Fruit fly (Drosophila melanogaster) whole organism, embryonic: ENCODE data around the gene Spn75F.

Source experiments
- Ada2b ChIP-seq: fragments of 200-800 bp; sonication (Bioruptor generic); IDR thresholded peaks from 2 replicates; pipeline ENCODE4 v1.3.6; 2022; ENCODE audit warnings: missing biosample characterization, missing genetic modification characterization
- B-H2 ChIP-seq: fragments of 200-800 bp; sonication (Bioruptor generic); optimal IDR thresholded peaks from 2 replicates; lab custom pipeline; 2018; ENCODE audit warnings: missing biosample characterization, mild to moderate bottlenecking, missing genetic modification characterization
- CG11504 ChIP-seq: fragments of 200-800 bp; sonication (Bioruptor generic); optimal IDR thresholded peaks from 3 replicates; lab custom pipeline; 2019; ENCODE audit warnings: missing biosample characterization, mild to moderate bottlenecking, missing genetic modification characterization, moderate library complexity
- CG12219 ChIP-seq: fragments of 200-800 bp; sonication (Bioruptor generic); optimal IDR thresholded peaks from 3 replicates; lab custom pipeline; 2018; ENCODE audit warnings: missing biosample characterization, mild to moderate bottlenecking, missing genetic modification characterization
- CG13296 ChIP-seq: fragments of 200-800 bp; sonication (Bioruptor generic); optimal IDR thresholded peaks from 3 replicates; lab custom pipeline; 2018; ENCODE audit warnings: missing biosample characterization, mild to moderate bottlenecking, missing genetic modification characterization
- CG14667 ChIP-seq: fragments of 200-800 bp; sonication (Bioruptor generic); IDR thresholded peaks from 2 replicates; pipeline ENCODE4 v1.3.6; 2022; ENCODE audit warnings: missing biosample characterization, missing genetic modification characterization
- CG15269 ChIP-seq: fragments of 200-800 bp; sonication (Bioruptor generic); optimal IDR thresholded peaks from 2 replicates; lab custom pipeline; 2018; ENCODE audit warnings: missing biosample characterization, mild to moderate bottlenecking, missing genetic modification characterization, moderate library complexity
- CG15696 ChIP-seq: fragments of 200-800 bp; sonication (Bioruptor generic); optimal IDR thresholded peaks from 2 replicates; lab custom pipeline; 2019; ENCODE audit warnings: missing biosample characterization, mild to moderate bottlenecking, missing genetic modification characterization, moderate library complexity
- CG16813 ChIP-seq: fragments of 200-800 bp; sonication (Bioruptor generic); IDR thresholded peaks from 3 replicates; pipeline ENCODE4 v1.3.6; 2022; ENCODE audit warnings: missing biosample characterization, missing genetic modification characterization; ENCODE audit not compliant: partially characterized antibody
- CG17328 ChIP-seq: fragments of 200-800 bp; sonication (Bioruptor generic); IDR thresholded peaks from 2 replicates; pipeline ENCODE4 v1.3.6; 2022; ENCODE audit warnings: missing biosample characterization, missing genetic modification characterization
- CG17359 ChIP-seq: fragments of 200-800 bp; sonication (Bioruptor generic); optimal IDR thresholded peaks from 3 replicates; lab custom pipeline; 2018; ENCODE audit warnings: missing biosample characterization, mild to moderate bottlenecking, missing genetic modification characterization, moderate library complexity
- CG18262 ChIP-seq: fragments of 200-800 bp; optimal IDR thresholded peaks from 3 replicates; lab custom pipeline; 2019; ENCODE audit warnings: missing biosample characterization, mild to moderate bottlenecking, missing genetic modification characterization, moderate library complexity
- CG2116 ChIP-seq: fragments of 200-800 bp; sonication (Bioruptor generic); optimal IDR thresholded peaks from 3 replicates; lab custom pipeline; 2018; ENCODE audit warnings: missing biosample characterization, mild to moderate bottlenecking, missing genetic modification characterization
- CG2712 ChIP-seq: fragments of 200-800 bp; optimal IDR thresholded peaks from 3 replicates; lab custom pipeline; 2019; ENCODE audit warnings: missing biosample characterization, mild to moderate bottlenecking, missing genetic modification characterization, moderate library complexity
- CG33557 ChIP-seq: fragments of 200-800 bp; sonication (Bioruptor generic); optimal IDR thresholded peaks from 2 replicates; lab custom pipeline; 2019; ENCODE audit warnings: missing biosample characterization, mild to moderate bottlenecking, missing genetic modification characterization, moderate library complexity
- CG42726 ChIP-seq: fragments of 200-800 bp; sonication (Bioruptor generic); IDR thresholded peaks from 2 replicates; pipeline ENCODE4 v1.3.6; 2022; ENCODE audit warnings: missing biosample characterization, missing genetic modification characterization; ENCODE audit not compliant: partially characterized antibody
- CG4404 ChIP-seq: fragments of 200-800 bp; sonication (Bioruptor generic); IDR thresholded peaks from 2 replicates; pipeline ENCODE4 v1.3.6; 2022; ENCODE audit warnings: missing biosample characterization, missing genetic modification characterization
- CG4854 ChIP-seq: fragments of 200-800 bp; sonication (Bioruptor generic); optimal IDR thresholded peaks from 2 replicates; lab custom pipeline; 2016; ENCODE audit warnings: missing biosample characterization, missing genetic modification characterization, inconsistent platforms
- CG6175 ChIP-seq: fragments of 200-800 bp; sonication (Bioruptor generic); IDR thresholded peaks from 3 replicates; pipeline ENCODE4 v1.3.6; 2022; ENCODE audit warnings: missing biosample characterization, missing genetic modification characterization
- CG7271 ChIP-seq: fragments of 200-800 bp; sonication (Bioruptor generic); optimal IDR thresholded peaks from 2 replicates; lab custom pipeline; 2018; ENCODE audit warnings: missing biosample characterization, mild to moderate bottlenecking, missing genetic modification characterization, moderate library complexity
- CkIIα-i1 ChIP-seq: fragments of 200-800 bp; sonication (Bioruptor generic); IDR thresholded peaks from 2 replicates; pipeline ENCODE4 v1.3.6; 2022; ENCODE audit warnings: missing biosample characterization, missing genetic modification characterization
- D19A ChIP-seq: fragments of 200-800 bp; optimal IDR thresholded peaks from 3 replicates; lab custom pipeline; 2019; ENCODE audit warnings: missing biosample characterization, mild to moderate bottlenecking, missing genetic modification characterization, moderate library complexity
- Fer1 ChIP-seq: fragments of 200-800 bp; sonication (Bioruptor generic); optimal IDR thresholded peaks from 2 replicates; lab custom pipeline; 2017; ENCODE audit warnings: missing biosample characterization, mild to moderate bottlenecking, missing genetic modification characterization
- Hr39 ChIP-seq: fragments of >200 bp; optimal IDR thresholded peaks from 2 replicates; lab custom pipeline; 2017
- Neu2 ChIP-seq: fragments of 200-800 bp; sonication (Bioruptor generic); optimal IDR thresholded peaks from 3 replicates; lab custom pipeline; 2016; ENCODE audit warnings: missing biosample characterization, missing genetic modification characterization, borderline replicate concordance
- Nf-YA ChIP-seq: fragments of 200-800 bp; sonication (Bioruptor generic); IDR thresholded peaks from 2 replicates; pipeline ENCODE4 v1.3.6; 2022; ENCODE audit warnings: missing biosample characterization, missing genetic modification characterization
- Oli ChIP-seq: fragments of 200-800 bp; sonication (Bioruptor generic); optimal IDR thresholded peaks from 2 replicates; lab custom pipeline; 2018; ENCODE audit warnings: missing biosample characterization, mild to moderate bottlenecking, missing genetic modification characterization, moderate library complexity
- PHDP ChIP-seq: fragments of 200-800 bp; sonication (Bioruptor generic); optimal IDR thresholded peaks from 3 replicates; lab custom pipeline; 2018; ENCODE audit warnings: missing biosample characterization, mild to moderate bottlenecking, missing genetic modification characterization, moderate library complexity
- Ptx1 ChIP-seq: fragments of 200-800 bp; sonication (Bioruptor generic); IDR thresholded peaks from 2 replicates; pipeline ENCODE4 v1.3.6; 2022; ENCODE audit warnings: missing biosample characterization, missing genetic modification characterization
- Side ChIP-seq: fragments of 200-800 bp; sonication (Bioruptor generic); optimal IDR thresholded peaks from 2 replicates; lab custom pipeline; 2016; ENCODE audit warnings: missing biosample characterization, missing genetic modification characterization
- Six4 ChIP-seq: fragments of 200-800 bp; sonication (Bioruptor generic); optimal IDR thresholded peaks from 2 replicates; lab custom pipeline; 2016; ENCODE audit warnings: missing biosample characterization, missing genetic modification characterization
- ac ChIP-seq: fragments of 200-800 bp; sonication (Bioruptor generic); optimal IDR thresholded peaks from 3 replicates; lab custom pipeline; 2017; ENCODE audit warnings: missing biosample characterization, mild to moderate bottlenecking, missing genetic modification characterization
- bab2 ChIP-seq: fragments of 200-800 bp; sonication (Bioruptor generic); optimal IDR thresholded peaks from 2 replicates; lab custom pipeline; 2016; ENCODE audit warnings: missing biosample characterization, missing genetic modification characterization
- br ChIP-seq: fragments of >200 bp; optimal IDR thresholded peaks from 2 replicates; lab custom pipeline; 2017
- chm ChIP-seq: fragments of 200-800 bp; sonication (Bioruptor generic); IDR thresholded peaks from 2 replicates; pipeline ENCODE4 v1.3.6; 2022; ENCODE audit warnings: missing biosample characterization, missing genetic modification characterization
- cwo ChIP-seq: fragments of 200-800 bp; sonication (Bioruptor generic); optimal IDR thresholded peaks from 3 replicates; lab custom pipeline; 2017; ENCODE audit warnings: missing biosample characterization, missing genetic modification characterization, mild to moderate bottlenecking, moderate library complexity, missing genetic modification reagents
- danr ChIP-seq: fragments of 200-800 bp; sonication (Bioruptor generic); IDR thresholded peaks from 2 replicates; pipeline ENCODE4 v1.3.6; 2022; ENCODE audit warnings: missing biosample characterization, missing genetic modification characterization
- dm ChIP-seq: fragments of 200-800 bp; sonication (Bioruptor generic); optimal IDR thresholded peaks from 3 replicates; lab custom pipeline; 2016; ENCODE audit warnings: missing biosample characterization, missing genetic modification characterization
- gcm2 ChIP-seq: fragments of 200-800 bp; sonication (Bioruptor generic); optimal IDR thresholded peaks from 2 replicates; lab custom pipeline; 2016; ENCODE audit warnings: missing biosample characterization, missing genetic modification characterization
- gsb-n ChIP-seq: fragments of 200-800 bp; sonication (Bioruptor generic); optimal IDR thresholded peaks from 3 replicates; lab custom pipeline; 2018; ENCODE audit warnings: missing biosample characterization, mild to moderate bottlenecking, missing genetic modification characterization
- hkb ChIP-seq, 2 experiments: fragments of 200-800 bp in 1 of 2; fragments of >200 bp in 1 of 2; sonication (Bioruptor generic) in 1 of 2; IDR thresholded peaks in 1 of 2; optimal IDR thresholded peaks in 1 of 2; 2 replicates each; pipeline versions ENCODE4 v1.3.6 to Lab custom; 2017 to 2022; ENCODE audit warnings: missing biosample characterization in 1 of 2, missing genetic modification characterization in 1 of 2
- ind ChIP-seq: fragments of 200-800 bp; sonication (Bioruptor generic); optimal IDR thresholded peaks from 3 replicates; lab custom pipeline; 2016; ENCODE audit warnings: missing biosample characterization, missing genetic modification characterization
- nerfin-1 ChIP-seq: fragments of 200-800 bp; sonication (Bioruptor generic); optimal IDR thresholded peaks from 3 replicates; lab custom pipeline; 2019; ENCODE audit warnings: missing biosample characterization, mild to moderate bottlenecking, missing genetic modification characterization, moderate library complexity
- pho ChIP-seq: fragments of 200-800 bp; sonication (Bioruptor generic); optimal IDR thresholded peaks from 2 replicates; lab custom pipeline; 2016; ENCODE audit warnings: missing biosample characterization, missing genetic modification characterization
- phol ChIP-seq: fragments of 200-800 bp; sonication (Bioruptor generic); optimal IDR thresholded peaks from 3 replicates; lab custom pipeline; 2018; ENCODE audit warnings: missing biosample characterization, mild to moderate bottlenecking, missing genetic modification characterization, moderate library complexity
- row ChIP-seq: fragments of 200-800 bp; sonication (Bioruptor generic); IDR thresholded peaks from 3 replicates; pipeline ENCODE4 v1.3.6; 2022; ENCODE audit warnings: missing biosample characterization, missing genetic modification characterization
- tin ChIP-seq: fragments of 200-800 bp; sonication (Bioruptor generic); optimal IDR thresholded peaks from 3 replicates; lab custom pipeline; 2016; ENCODE audit warnings: missing biosample characterization, missing genetic modification characterization
- wek ChIP-seq: fragments of 200-800 bp; sonication (Bioruptor generic); optimal IDR thresholded peaks from 3 replicates; lab custom pipeline; 2018; ENCODE audit warnings: missing biosample characterization, mild to moderate bottlenecking, missing genetic modification characterization, moderate library complexity
- zfh2 ChIP-seq: fragments of 200-800 bp; sonication (Bioruptor generic); optimal IDR thresholded peaks from 2 replicates; lab custom pipeline; 2016; ENCODE audit warnings: missing biosample characterization, missing genetic modification characterization

The Spn75F gene

dm6 chr3L:19162586-19163310, 33.3 kb upstream of the Spn75F start (continued):
- TF ChIP-seq CG11504 (peak; percentile 68), CG7271 (tag; lab: Kevin White, UChicago) (peak; percentile 54), B-H2 (GFP tag; lab: Kevin White, UChicago) (no peak), gcm2 (GFP tag; lab: Kevin White, UChicago) (no peak), Ada2b (GFP tag; lab: Robert Waterston, UW) (no peak), ind (GFP tag; lab: Kevin White, UChicago) (peak; percentile 10), zfh2 (GFP tag; lab: Kevin White, UChicago) (no peak), Nf-YA (no peak), CG2712 (tag; lab: Kevin White, UChicago) (peak; percentile 94), chm (GFP tag; lab: Robert Waterston, UW) (peak; percentile 57; the same call in 1 of the 2 replicates), CG4404 (GFP tag; lab: Robert Waterston, UW) (peak; percentile 56; the same call in 1 of the 2 replicates), CG12219 (GFP tag; lab: Kevin White, UChicago) (no peak), Oli (tag; lab: Kevin White, UChicago) (peak; percentile 44), CG15269 (tag; lab: Kevin White, UChicago) (peak; percentile 43), cwo (GFP tag; lab: Kevin White, UChicago) (peak; percentile 25), CG33557 (GFP tag; lab: Kevin White, UChicago) (peak; percentile 81), CG17328 (peak; percentile 43), Neu2 (GFP tag; lab: Kevin White, UChicago) (no peak), CG16813 (no peak), D19A (tag; lab: Kevin White, UChicago) (peak; percentile 83), Ptx1 (GFP tag; lab: Robert Waterston, UW) (peak; percentile 37; the same call in 1 of the 2 replicates), br (no peak), CG4854 (no peak), CG13296 (GFP tag; lab: Kevin White, UChicago) (no peak), Hr39 (lab: Kevin White, UChicago) (no peak), PHDP (tag; lab: Kevin White, UChicago) (peak; percentile 64), bab2 (GFP tag; lab: Kevin White, UChicago) (no peak), CG6175 (GFP tag; lab: Robert Waterston, UW) (no peak), dm (GFP tag; lab: Kevin White, UChicago) (no peak), CG15696 (tag; lab: Kevin White, UChicago) (peak; percentile 90), phol (tag; lab: Kevin White, UChicago) (peak; percentile 82), ac (GFP tag; lab: Kevin White, UChicago) (no peak), nerfin-1 (tag; lab: Kevin White, UChicago) (peak; percentile 65), CG18262 (tag; lab: Kevin White, UChicago) (peak; percentile 93), Side (no peak), CG42726 (GFP tag; lab: Robert Waterston, UW) (no peak), danr (GFP tag; lab: Robert Waterston, UW) (no peak), Six4 (GFP tag; lab: Kevin White, UChicago) (peak; percentile 37), tin (peak; percentile 42), pho (GFP tag; lab: Kevin White, UChicago) (no peak), CG14667 (GFP tag; lab: Robert Waterston, UW) (peak; percentile 17; the same call in 1 of the 2 replicates), gsb-n (tag; lab: Kevin White, UChicago) (peak; percentile 86), CkIIα-i1 (GFP tag; lab: Robert Waterston, UW) (no peak), CG17359 (peak; percentile 67), Fer1 (GFP tag; lab: Kevin White, UChicago) (peak; percentile 15), wek (GFP tag; lab: Kevin White, UChicago) (no peak), hkb (optimal IDR thresholded peaks at IDR 0.05; lab: Kevin White, UChicago) (no peak), hkb (GFP tag; IDR thresholded peaks at IDR 0.05; lab: Robert Waterston, UW) (0 out of 2 replicates have a peak, but pooled peaks have one; percentile 29), row (GFP tag; lab: Robert Waterston, UW) (peak; percentile 57), CG2116 (GFP tag; lab: Kevin White, UChicago) (peak; percentile 0)
